Worm (Caenorhabditis elegans) whole organism, L2 larva: ENCODE results near the gene F23F12.13.

ENCODE experiments used
- C34F6.9 ChIP-seq: fragments of 150-350 bp; optimal IDR thresholded peaks from 2 replicates; lab custom pipeline; 2014; ENCODE audit warnings: missing biosample characterization, missing genetic modification characterization
- F13H6.1 ChIP-seq: sonication (generic microtip); optimal IDR thresholded peaks from 2 replicates; lab custom pipeline; 2016; ENCODE audit warnings: missing genetic modification characterization, missing compliant biosample characterization
- R02D3.7 ChIP-seq: fragments of 150-350 bp; optimal IDR thresholded peaks from 2 replicates; lab custom pipeline; 2014; ENCODE audit warnings: missing biosample characterization, missing genetic modification characterization
- ZK546.5 ChIP-seq: sonication (generic microtip); optimal IDR thresholded peaks from 2 replicates; lab custom pipeline; 2017; ENCODE audit warnings: missing biosample characterization, missing genetic modification characterization
- alr-1 ChIP-seq: fragments of 150-350 bp; optimal IDR thresholded peaks from 2 replicates; lab custom pipeline; 2014; ENCODE audit warnings: missing biosample characterization, missing genetic modification characterization
- aly-2 ChIP-seq: fragments of 150-350 bp; optimal IDR thresholded peaks from 2 replicates; lab custom pipeline; 2014; ENCODE audit warnings: missing biosample characterization, missing genetic modification characterization
- blmp-1 ChIP-seq: sonication (generic microtip); optimal IDR thresholded peaks from 2 replicates; lab custom pipeline; 2017; ENCODE audit warnings: missing genetic modification characterization, mild to moderate bottlenecking, missing compliant biosample characterization, antibody characterized with exemption, moderate library complexity; ENCODE audit not compliant: insufficient read depth
- ceh-16 ChIP-seq: fragments of 150-350 bp; optimal IDR thresholded peaks from 2 replicates; lab custom pipeline; 2014; ENCODE audit warnings: missing biosample characterization, missing genetic modification characterization
- ceh-82 ChIP-seq: fragments of 150-350 bp; optimal IDR thresholded peaks from 2 replicates; lab custom pipeline; 2014; ENCODE audit warnings: missing biosample characterization, missing genetic modification characterization
- crh-2 ChIP-seq: sonication (generic microtip); optimal IDR thresholded peaks from 2 replicates; lab custom pipeline; 2017; ENCODE audit warnings: missing biosample characterization, missing genetic modification characterization
- dmd-4 ChIP-seq: sonication (generic microtip); optimal IDR thresholded peaks from 2 replicates; lab custom pipeline; 2017; ENCODE audit warnings: missing biosample characterization, missing genetic modification characterization
- egl-27 ChIP-seq: sonication (generic microtip); optimal IDR thresholded peaks from 3 replicates; lab custom pipeline; 2017; ENCODE audit warnings: missing biosample characterization, missing genetic modification reagents, missing genetic modification characterization
- elt-1 ChIP-seq: fragments of 150-350 bp; optimal IDR thresholded peaks from 2 replicates; lab custom pipeline; 2014; ENCODE audit warnings: missing biosample characterization, missing genetic modification characterization
- elt-3 ChIP-seq: sonication (generic microtip); optimal IDR thresholded peaks from 2 replicates; lab custom pipeline; 2017; ENCODE audit warnings: missing biosample characterization, missing genetic modification characterization
- fos-1 ChIP-seq: fragments of 150-350 bp; optimal IDR thresholded peaks from 2 replicates; lab custom pipeline; 2014; ENCODE audit warnings: missing biosample characterization, missing genetic modification characterization
- gmeb-1 ChIP-seq: fragments of 150-350 bp; optimal IDR thresholded peaks from 2 replicates; lab custom pipeline; 2014; ENCODE audit warnings: missing biosample characterization, missing genetic modification characterization
- lin-11 ChIP-seq: fragments of 150-350 bp; sonication (generic microtip); optimal IDR thresholded peaks from 2 replicates; lab custom pipeline; 2014; ENCODE audit warnings: missing biosample characterization, missing genetic modification characterization, inconsistent platforms, mixed read lengths
- lin-13 ChIP-seq: fragments of 150-350 bp; optimal IDR thresholded peaks from 2 replicates; lab custom pipeline; 2014; ENCODE audit warnings: missing biosample characterization, missing genetic modification reagents, missing genetic modification characterization
- lin-39 ChIP-seq: fragments of 150-350 bp; optimal IDR thresholded peaks from 2 replicates; lab custom pipeline; 2014; ENCODE audit warnings: missing biosample characterization, missing genetic modification reagents, missing genetic modification characterization
- lsy-2 ChIP-seq, 2 experiments: fragments of 150-350 bp in 1 of 2; sonication (generic microtip) in 1 of 2; optimal IDR thresholded peaks; 2 replicates each; lab custom pipeline; 2014 to 2017; ENCODE audit warnings: missing biosample characterization in 2 of 2, missing genetic modification characterization in 2 of 2
- mab-5 ChIP-seq: fragments of 150-350 bp; optimal IDR thresholded peaks from 2 replicates; lab custom pipeline; 2014; ENCODE audit warnings: missing biosample characterization, missing genetic modification characterization
- mbf-1 ChIP-seq: sonication (generic microtip); optimal IDR thresholded peaks from 2 replicates; lab custom pipeline; 2017; ENCODE audit warnings: missing biosample characterization, missing genetic modification characterization
- mdl-1 ChIP-seq, 2 experiments: fragments of 150-350 bp in 1 of 2; sonication (generic microtip) in 1 of 2; optimal IDR thresholded peaks; 2 replicates each; lab custom pipeline; 2017; ENCODE audit warnings: missing biosample characterization in 2 of 2, missing genetic modification characterization in 2 of 2
- nhr-10 ChIP-seq: sonication (generic microtip); optimal IDR thresholded peaks from 2 replicates; lab custom pipeline; 2017; ENCODE audit warnings: missing biosample characterization, missing genetic modification characterization
- nhr-12 ChIP-seq: fragments of 150-350 bp; optimal IDR thresholded peaks from 2 replicates; lab custom pipeline; 2014; ENCODE audit warnings: missing biosample characterization, missing genetic modification characterization
- nhr-129 ChIP-seq: fragments of 150-350 bp; optimal IDR thresholded peaks from 2 replicates; lab custom pipeline; 2014; ENCODE audit warnings: missing biosample characterization, missing genetic modification characterization
- nhr-21 ChIP-seq: fragments of 150-350 bp; optimal IDR thresholded peaks from 2 replicates; lab custom pipeline; 2014; ENCODE audit warnings: missing biosample characterization, missing genetic modification characterization
- nhr-23 ChIP-seq: fragments of 150-350 bp; optimal IDR thresholded peaks from 2 replicates; lab custom pipeline; 2014; ENCODE audit warnings: missing biosample characterization, missing genetic modification reagents, missing genetic modification characterization
- nhr-237 ChIP-seq: fragments of 150-350 bp; optimal IDR thresholded peaks from 2 replicates; lab custom pipeline; 2014; ENCODE audit warnings: missing biosample characterization, missing genetic modification characterization
- nhr-25 ChIP-seq: fragments of 150-350 bp; sonication (generic microtip); optimal IDR thresholded peaks from 3 replicates; lab custom pipeline; 2014; ENCODE audit warnings: missing biosample characterization, missing genetic modification characterization
- nhr-6 ChIP-seq: fragments of 150-350 bp; optimal IDR thresholded peaks from 2 replicates; lab custom pipeline; 2014; ENCODE audit warnings: missing biosample characterization, missing genetic modification characterization
- nhr-77 ChIP-seq: fragments of 150-350 bp; optimal IDR thresholded peaks from 2 replicates; lab custom pipeline; 2014; ENCODE audit warnings: missing biosample characterization, missing genetic modification characterization
- peb-1 ChIP-seq: fragments of 150-350 bp; optimal IDR thresholded peaks from 2 replicates; lab custom pipeline; 2014; ENCODE audit warnings: missing biosample characterization, missing genetic modification characterization
- sem-4 ChIP-seq: fragments of 150-350 bp; optimal IDR thresholded peaks from 2 replicates; lab custom pipeline; 2014; ENCODE audit warnings: missing biosample characterization, missing genetic modification reagents, missing genetic modification characterization
- skn-1 ChIP-seq: sonication (generic microtip); optimal IDR thresholded peaks from 2 replicates; lab custom pipeline; 2017; ENCODE audit warnings: missing biosample characterization, missing genetic modification characterization
- sma-3 ChIP-seq: sonication (generic microtip); optimal IDR thresholded peaks from 2 replicates; lab custom pipeline; 2016; ENCODE audit warnings: missing genetic modification reagents, missing genetic modification characterization, missing compliant biosample characterization
- sma-9 ChIP-seq, 2 experiments: fragments of 150-350 bp in 1 of 2; sonication (generic microtip) in 1 of 2; optimal IDR thresholded peaks; 2 replicates each; lab custom pipeline; 2014 to 2016; ENCODE audit warnings: missing genetic modification characterization in 2 of 2, mild to moderate bottlenecking in 1 of 2, missing biosample characterization in 1 of 2, missing compliant biosample characterization in 1 of 2, missing genetic modification reagents in 1 of 2, moderate library complexity in 1 of 2
- snpc-4 ChIP-seq: fragments of 150-350 bp; optimal IDR thresholded peaks from 2 replicates; lab custom pipeline; 2014; ENCODE audit warnings: missing biosample characterization, missing genetic modification characterization
- unc-39 ChIP-seq: fragments of 150-350 bp; optimal IDR thresholded peaks from 2 replicates; lab custom pipeline; 2014; ENCODE audit warnings: missing biosample characterization, missing genetic modification characterization
- unc-55 ChIP-seq: fragments of 150-350 bp; sonication (generic microtip); optimal IDR thresholded peaks from 3 replicates; lab custom pipeline; 2014; ENCODE audit warnings: missing biosample characterization, missing genetic modification reagents, missing genetic modification characterization
- unc-62 ChIP-seq: fragments of 150-350 bp; optimal IDR thresholded peaks from 2 replicates; lab custom pipeline; 2014; ENCODE audit warnings: missing biosample characterization, missing genetic modification reagents, missing genetic modification characterization
- zag-1 ChIP-seq: fragments of 150-350 bp; optimal IDR thresholded peaks from 2 replicates; lab custom pipeline; 2014; ENCODE audit warnings: missing biosample characterization, missing genetic modification characterization
- ztf-1 ChIP-seq: fragments of 200-800 bp; sonication (Bioruptor generic); conservative IDR thresholded peaks from 2 replicates; pipeline ENCODE4 v1.3.6; 2022; ENCODE audit warnings: missing genetic modification characterization, missing compliant biosample characterization
- ztf-11 ChIP-seq: sonication (generic microtip); optimal IDR thresholded peaks from 2 replicates; lab custom pipeline; 2017; ENCODE audit warnings: missing biosample characterization, missing genetic modification characterization
- ztf-4 ChIP-seq: fragments of 150-350 bp; optimal IDR thresholded peaks from 2 replicates; lab custom pipeline; 2014; ENCODE audit warnings: missing biosample characterization, missing genetic modification characterization

The F23F12.13 gene

ce11 chrIII:6495191-6495723 lies at the start of gene F23F12.13:
Gene F23F12.13 (plus strand): TSS chrIII:6495673.
- TF ChIP-seq fos-1 (tag; lab: Kevin White, UChicago) (peak; percentile 61), sma-9 (GFP tag; optimal IDR thresholded peaks at IDR 0.05; lab: Kevin White, UChicago) (peak; percentile 24), sma-9 (tag; optimal IDR thresholded peaks at IDR 0.05; lab: Kevin White, UChicago) (no peak), nhr-12 (tag; lab: Kevin White, UChicago) (no peak)
- TF ChIP-seq, all 48 proteins: peak for 2

DNA sequence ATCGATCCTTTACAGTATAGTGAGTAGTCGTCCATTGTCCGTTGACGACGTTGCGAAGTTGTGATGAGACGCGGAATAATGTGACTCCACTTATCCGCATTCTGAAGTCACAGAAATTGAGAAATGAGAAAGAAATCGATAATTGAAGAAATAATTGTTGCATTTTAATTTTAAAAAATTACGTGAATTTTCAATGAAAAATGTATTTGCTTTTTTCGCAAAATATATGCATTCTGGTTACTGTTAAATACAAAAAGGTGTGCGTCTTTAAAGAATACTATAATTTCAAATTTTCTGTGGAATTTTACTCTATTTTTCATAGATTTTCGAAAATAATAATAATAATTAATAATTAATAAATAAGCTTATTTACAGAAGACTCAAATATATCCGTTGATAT lies 48.7 kb upstream of the F23F12.13 start, which contains the start of gene let-721:
TSS of gene let-721 (minus strand) at position 101 of the 400 bp plus-strand sequence.
- no peak for TF ChIP-seq ztf-11 (tag; lab: Kevin White, UChicago)
- no peak for TF ChIP-seq zag-1
- TF ChIP-seq unc-55 (GFP tag; lab: Kevin White, UChicago), result no peak
- no peak for TF ChIP-seq mab-5 (tag; lab: Kevin White, UChicago)
- no peak for TF ChIP-seq alr-1 (tag; lab: Kevin White, UChicago)
- TF ChIP-seq nhr-129, result no peak
- TF ChIP-seq egl-27, result no peak
- TF ChIP-seq unc-62, result no peak
- TF ChIP-seq elt-3 (tag; lab: Kevin White, UChicago), result no peak
- TF ChIP-seq elt-1 (tag; lab: Kevin White, UChicago), result no peak
- no peak for TF ChIP-seq sma-9 (GFP tag; optimal IDR thresholded peaks at IDR 0.05; lab: Kevin White, UChicago)
- TF ChIP-seq sma-9 (tag; optimal IDR thresholded peaks at IDR 0.05; lab: Kevin White, UChicago), result no peak
- no peak for TF ChIP-seq sma-3 (GFP tag; lab: Kevin White, UChicago)
- no peak for TF ChIP-seq aly-2 (tag; lab: Kevin White, UChicago)
- TF ChIP-seq blmp-1 (tag; lab: Kevin White, UChicago), result no peak
- no peak for TF ChIP-seq mbf-1
- no peak for TF ChIP-seq unc-39 (tag; lab: Kevin White, UChicago)
- no peak for TF ChIP-seq skn-1 (tag; lab: Kevin White, UChicago)
- TF ChIP-seq fos-1 (tag; lab: Kevin White, UChicago), result no peak
- no peak for TF ChIP-seq lin-39 (tag; lab: Kevin White, UChicago)
- TF ChIP-seq nhr-12 (tag; lab: Kevin White, UChicago), result no peak

DNA sequence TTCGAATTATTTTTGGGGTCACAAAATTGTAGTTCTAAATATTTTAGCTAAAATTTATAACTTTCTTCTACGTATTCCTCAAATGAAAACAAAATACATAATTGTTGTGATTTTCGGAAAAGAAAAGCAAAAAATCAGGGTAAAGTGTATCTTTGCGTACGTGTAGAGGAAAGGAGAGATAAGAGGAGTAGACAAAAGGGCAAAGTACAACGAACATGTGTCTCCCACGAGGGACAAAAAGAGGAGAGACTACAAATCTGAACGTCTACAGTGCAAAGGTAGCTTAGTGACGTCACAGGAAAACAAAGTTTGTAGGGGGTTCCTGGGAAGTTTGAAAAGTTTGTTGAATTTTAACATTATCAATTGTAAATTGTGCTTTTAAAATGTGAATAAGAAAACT lies 48.0 kb upstream of the F23F12.13 start:
- no peak for TF ChIP-seq alr-1 (tag; lab: Kevin White, UChicago)
- peak; percentile 71 for TF ChIP-seq fos-1 (tag; lab: Kevin White, UChicago)
- TF ChIP-seq aly-2 (tag; lab: Kevin White, UChicago), result no peak
- TF ChIP-seq nhr-23 (tag; lab: Kevin White, UChicago), result no peak
- TF ChIP-seq nhr-237 (tag; lab: Kevin White, UChicago), result no peak
- TF ChIP-seq unc-55 (GFP tag; lab: Kevin White, UChicago), result no peak
- peak; percentile 76 for TF ChIP-seq sma-9 (GFP tag; optimal IDR thresholded peaks at IDR 0.05; lab: Kevin White, UChicago)
- TF ChIP-seq sma-9 (tag; optimal IDR thresholded peaks at IDR 0.05; lab: Kevin White, UChicago), result no peak
- no peak for TF ChIP-seq peb-1 (tag; lab: Kevin White, UChicago)
- no peak for TF ChIP-seq mbf-1
- TF ChIP-seq lin-11 (tag; lab: Kevin White, UChicago), result no peak
- TF ChIP-seq ztf-1 (GFP tag; lab: Robert Waterston, UW), result no peak
- no peak for TF ChIP-seq mab-5 (tag; lab: Kevin White, UChicago)
- TF ChIP-seq ceh-16 (tag; lab: Kevin White, UChicago), result no peak
- no peak for TF ChIP-seq ztf-4 (tag; lab: Kevin White, UChicago)
- no peak for TF ChIP-seq zag-1
- TF ChIP-seq lin-39 (tag; lab: Kevin White, UChicago), result no peak
- TF ChIP-seq nhr-12 (tag; lab: Kevin White, UChicago), result no peak
- peak; percentile 55 for TF ChIP-seq F13H6.1 (tag; lab: Kevin White, UChicago)
- TF ChIP-seq nhr-21 (tag; lab: Kevin White, UChicago), result peak; percentile 76
- peak; percentile 3 for TF ChIP-seq unc-62
- peak; percentile 49 to 65 for TF ChIP-seq mdl-1 (tag; optimal IDR thresholded peaks at IDR 0.05; lab: Kevin White, UChicago)
- TF ChIP-seq ZK546.5 (tag; lab: Kevin White, UChicago), result no peak
- peak; percentile 75 for TF ChIP-seq sma-3 (GFP tag; lab: Kevin White, UChicago)
- TF ChIP-seq gmeb-1 (tag; lab: Kevin White, UChicago), result peak; percentile 41
- TF ChIP-seq lsy-2 (tag; optimal IDR thresholded peaks at IDR 0.05; lab: Kevin White, UChicago), result peak in 1 of 2 experiments; percentile 67
- peak; percentile 84 for TF ChIP-seq crh-2 (tag; lab: Kevin White, UChicago)
- no peak for TF ChIP-seq elt-3 (tag; lab: Kevin White, UChicago)
- TF ChIP-seq egl-27, result no peak
- no peak for TF ChIP-seq nhr-77 (tag; lab: Kevin White, UChicago)
- TF ChIP-seq blmp-1 (tag; lab: Kevin White, UChicago), result peak; percentile 48
- no peak for TF ChIP-seq skn-1 (tag; lab: Kevin White, UChicago)
- TF ChIP-seq R02D3.7 (tag; lab: Kevin White, UChicago), result no peak
- peak; percentile 43 for TF ChIP-seq C34F6.9
- TF ChIP-seq nhr-6 (tag; lab: Kevin White, UChicago), result no peak
- TF ChIP-seq nhr-10, result no peak
- no peak for TF ChIP-seq elt-1 (tag; lab: Kevin White, UChicago)
- peak; percentile 71 for TF ChIP-seq nhr-129
- no peak for TF ChIP-seq unc-39 (tag; lab: Kevin White, UChicago)
- no peak for TF ChIP-seq ceh-82
- TF ChIP-seq ztf-11 (tag; lab: Kevin White, UChicago), result no peak
- TF ChIP-seq nhr-25 (tag; lab: Kevin White, UChicago), result peak; percentile 73
- no peak for TF ChIP-seq dmd-4
- TF ChIP-seq snpc-4 (tag; lab: Kevin White, UChicago), result no peak
- peak; percentile 22 for TF ChIP-seq lin-13
- TF ChIP-seq sem-4 (tag; lab: Kevin White, UChicago), result no peak
